Fruit fly (Drosophila melanogaster): ENCODE measurements around the gene CG13369.

Gene CG13369

dm6 chrX:623357-623756 is at the start of gene CG13369:
Gene CG13369, plus strand, starts transcription at chrX:623468.
- no peak for TF ChIP-seq ttk (optimal IDR thresholded peaks at IDR 0.05)
- TF ChIP-seq psq (optimal IDR thresholded peaks at IDR 0.05): no peak
- TF ChIP-seq Myc (optimal IDR thresholded peaks at IDR 0.05): no peak
- no peak for TF ChIP-seq Sin3A (optimal IDR thresholded peaks at IDR 0.05)
- no peak for TF ChIP-seq h (optimal IDR thresholded peaks at IDR 0.05)
- no peak for TF ChIP-seq insv (optimal IDR thresholded peaks at IDR 0.05)

dm6 chrX:580635-581034 is 42.6 kb upstream of the CG13369 start:
- TF ChIP-seq ttk (optimal IDR thresholded peaks at IDR 0.05): no peak
- TF ChIP-seq psq (optimal IDR thresholded peaks at IDR 0.05): no peak
- TF ChIP-seq Sin3A (optimal IDR thresholded peaks at IDR 0.05): no peak
- no peak for TF ChIP-seq Myc (optimal IDR thresholded peaks at IDR 0.05)

dm6 chrX:581825-582224 is 41.4 kb upstream of the CG13369 start, which contains the start of gene vnd:
Gene vnd, plus strand, starts transcription at chrX:582121.
- TF ChIP-seq h (optimal IDR thresholded peaks at IDR 0.05) (no peak), ttk (optimal IDR thresholded peaks at IDR 0.05) (no peak), insv (optimal IDR thresholded peaks at IDR 0.05) (no peak), psq (optimal IDR thresholded peaks at IDR 0.05) (no peak), Sin3A (optimal IDR thresholded peaks at IDR 0.05) (no peak)

dm6 chrX:588941-589340 is 34.3 kb upstream of the CG13369 start:
- TF ChIP-seq Myc (optimal IDR thresholded peaks at IDR 0.05) (no peak), insv (optimal IDR thresholded peaks at IDR 0.05) (no peak), ttk (optimal IDR thresholded peaks at IDR 0.05) (no peak), psq (optimal IDR thresholded peaks at IDR 0.05) (no peak), Sin3A (optimal IDR thresholded peaks at IDR 0.05) (no peak), h (optimal IDR thresholded peaks at IDR 0.05) (no peak)

- no peak for TF ChIP-seq insv (optimal IDR thresholded peaks at IDR 0.05)
Observed at dm6 chrX:590479-590878, 32.8 kb upstream of the CG13369 start.

- TF ChIP-seq h (optimal IDR thresholded peaks at IDR 0.05): no peak
- no peak for TF ChIP-seq Myc (optimal IDR thresholded peaks at IDR 0.05)
- no peak for TF ChIP-seq ttk (optimal IDR thresholded peaks at IDR 0.05)
- no peak for TF ChIP-seq psq (optimal IDR thresholded peaks at IDR 0.05)
- no peak for TF ChIP-seq insv (optimal IDR thresholded peaks at IDR 0.05)
- no peak for TF ChIP-seq Sin3A (optimal IDR thresholded peaks at IDR 0.05)
Observed at dm6 chrX:592588-593288, 30.5 kb upstream of the CG13369 start.

- TF ChIP-seq insv (optimal IDR thresholded peaks at IDR 0.05): no peak
- TF ChIP-seq h (optimal IDR thresholded peaks at IDR 0.05): no peak
- TF ChIP-seq Sin3A (optimal IDR thresholded peaks at IDR 0.05): no peak
- TF ChIP-seq Myc (optimal IDR thresholded peaks at IDR 0.05): no peak
- no peak for TF ChIP-seq ttk (optimal IDR thresholded peaks at IDR 0.05)
- no peak for TF ChIP-seq psq (optimal IDR thresholded peaks at IDR 0.05)
Observed at dm6 chrX:597057-597456, 26.2 kb upstream of the CG13369 start.

dm6 chrX:598322-599057 is 24.8 kb upstream of the CG13369 start:
- no peak for TF ChIP-seq h (optimal IDR thresholded peaks at IDR 0.05)
- no peak for TF ChIP-seq ttk (optimal IDR thresholded peaks at IDR 0.05)
- TF ChIP-seq insv (optimal IDR thresholded peaks at IDR 0.05): no peak
- no peak for TF ChIP-seq Myc (optimal IDR thresholded peaks at IDR 0.05)
- TF ChIP-seq Sin3A (optimal IDR thresholded peaks at IDR 0.05): no peak
- no peak for TF ChIP-seq psq (optimal IDR thresholded peaks at IDR 0.05)

- no peak for TF ChIP-seq Myc (optimal IDR thresholded peaks at IDR 0.05)
- TF ChIP-seq insv (optimal IDR thresholded peaks at IDR 0.05): no peak
- TF ChIP-seq psq (optimal IDR thresholded peaks at IDR 0.05): no peak
Observed at dm6 chrX:599727-600126, 23.5 kb upstream of the CG13369 start.

- TF ChIP-seq insv (optimal IDR thresholded peaks at IDR 0.05) (no peak), ttk (optimal IDR thresholded peaks at IDR 0.05) (no peak), Sin3A (optimal IDR thresholded peaks at IDR 0.05) (no peak), psq (optimal IDR thresholded peaks at IDR 0.05) (no peak), h (optimal IDR thresholded peaks at IDR 0.05) (no peak), Myc (optimal IDR thresholded peaks at IDR 0.05) (no peak)
Observed at dm6 chrX:601984-602383, 21.3 kb upstream of the CG13369 start.

dm6 chrX:610048-610447 is 13.2 kb upstream of the CG13369 start:
- TF ChIP-seq h (optimal IDR thresholded peaks at IDR 0.05): no peak
- no peak for TF ChIP-seq ttk (optimal IDR thresholded peaks at IDR 0.05)
- no peak for TF ChIP-seq psq (optimal IDR thresholded peaks at IDR 0.05)
- TF ChIP-seq Myc (optimal IDR thresholded peaks at IDR 0.05): no peak

dm6 chrX:616761-617476 is 6.3 kb upstream of the CG13369 start:
- TF ChIP-seq ttk (optimal IDR thresholded peaks at IDR 0.05): no peak
- no peak for TF ChIP-seq h (optimal IDR thresholded peaks at IDR 0.05)
- no peak for TF ChIP-seq Sin3A (optimal IDR thresholded peaks at IDR 0.05)
- no peak for TF ChIP-seq Myc (optimal IDR thresholded peaks at IDR 0.05)
- TF ChIP-seq psq (optimal IDR thresholded peaks at IDR 0.05): no peak
- TF ChIP-seq insv (optimal IDR thresholded peaks at IDR 0.05): no peak

dm6 chrX:617477-617795 is 5.8 kb upstream of the CG13369 start:
- TF ChIP-seq h (optimal IDR thresholded peaks at IDR 0.05) (no peak), Sin3A (optimal IDR thresholded peaks at IDR 0.05) (no peak), ttk (optimal IDR thresholded peaks at IDR 0.05) (no peak), Myc (optimal IDR thresholded peaks at IDR 0.05) (no peak), psq (optimal IDR thresholded peaks at IDR 0.05) (no peak)
